Fruit fly (Drosophila melanogaster): ENCODE measurements around the gene btsz.
A peak's percentile ranks its signal among the peaks of the same experiment; 100 is the strongest.

Gene btsz

dm6 chr3R:14754806-14755488, 120.3 kb downstream of the btsz start (continued):
- TF ChIP-seq Eip74EF (GFP tag; optimal IDR thresholded peaks at IDR 0.05) (no peak), CG13287 (GFP tag; IDR thresholded peaks at IDR 0.05; ENCODE audit: partially characterized antibody) (no peak), cas (GFP tag; IDR thresholded peaks at IDR 0.05) (0 out of 2 replicates have a peak, but pooled peaks have one; percentile 33), CG6175 (GFP tag; IDR thresholded peaks at IDR 0.05) (no peak), ems (GFP tag; optimal IDR thresholded peaks at IDR 0.05) (peak; percentile 7), CG2120 (GFP tag; optimal IDR thresholded peaks at IDR 0.05) (peak; percentile 44), fd64A (GFP tag; optimal IDR thresholded peaks at IDR 0.05) (no peak), CG16813 (GFP tag; IDR thresholded peaks at IDR 0.05; ENCODE audit: partially characterized antibody) (no peak), kay (GFP tag; optimal IDR thresholded peaks at IDR 0.05) (no peak), nmo (GFP tag; optimal IDR thresholded peaks at IDR 0.05) (peak; percentile 41), Aef1 (GFP tag; IDR thresholded peaks at IDR 0.05) (peak; percentile 55; the same call in 2 of the 3 replicates), insv (GFP tag; optimal IDR thresholded peaks at IDR 0.05) (no peak), nerfin-2 (GFP tag; IDR thresholded peaks at IDR 0.05; ENCODE audit: partially characterized antibody) (no peak), CG3407 (GFP tag; optimal IDR thresholded peaks at IDR 0.05) (no peak), CG17359 (tag; optimal IDR thresholded peaks at IDR 0.05) (peak; percentile 54), tio (GFP tag; optimal IDR thresholded peaks at IDR 0.05) (peak; percentile 10), CG6791 (GFP tag; IDR thresholded peaks at IDR 0.05; ENCODE audit: partially characterized antibody) (no peak), az2 (GFP tag; optimal IDR thresholded peaks at IDR 0.05) (peak; percentile 34), prd (optimal IDR thresholded peaks at IDR 0.05) (no peak), prd (GFP tag; IDR thresholded peaks at IDR 0.05) (peak; percentile 24; the same call in 1 of the 3 replicates), Drgx (GFP tag; IDR thresholded peaks at IDR 0.05) (peak; percentile 63), CG17328 (GFP tag; IDR thresholded peaks at IDR 0.05) (0 out of 2 replicates have a peak, but pooled peaks have one; percentile 31), CG12219 (GFP tag; optimal IDR thresholded peaks at IDR 0.05) (no peak), luna (GFP tag; optimal IDR thresholded peaks at IDR 0.05) (no peak), CG7786 (GFP tag; optimal IDR thresholded peaks at IDR 0.05) (no peak), pfk (GFP tag; optimal IDR thresholded peaks at IDR 0.05) (no peak), Abd-B (GFP tag; optimal IDR thresholded peaks at IDR 0.05) (no peak), Bgb (GFP tag; IDR thresholded peaks at IDR 0.05; ENCODE audit: partially characterized antibody) (no peak), CG12744 (GFP tag; optimal IDR thresholded peaks at IDR 0.05) (no peak), Meics (GFP tag; optimal IDR thresholded peaks at IDR 0.05) (peak; percentile 50), CG6689 (GFP tag; IDR thresholded peaks at IDR 0.05) (peak; percentile 44), tgo (GFP tag; IDR thresholded peaks at IDR 0.05) (peak; percentile 53; the same call in 1 of the 3 replicates), CG1792 (GFP tag; optimal IDR thresholded peaks at IDR 0.05) (no peak), vvl (GFP tag; IDR thresholded peaks at IDR 0.05) (peak; percentile 61; the same call in 1 of the 2 replicates), CG13624 (GFP tag; optimal IDR thresholded peaks at IDR 0.05) (no peak), CG12104 (GFP tag; optimal IDR thresholded peaks at IDR 0.05) (no peak), Hsf (GFP tag; optimal IDR thresholded peaks at IDR 0.05) (no peak), Med (GFP tag) (peak; percentile 60), zfh1 (GFP tag; IDR thresholded peaks at IDR 0.05) (0 out of 3 replicates have a peak, but pooled peaks have one; percentile 52), E2f1 (GFP tag; IDR thresholded peaks at IDR 0.05) (no peak), esg (GFP tag; conservative IDR thresholded peaks at IDR 0.05) (peak; percentile 47; the same call in 1 of the 2 replicates), ash1 (GFP tag; optimal IDR thresholded peaks at IDR 0.05) (no peak), Doc3 (GFP tag; IDR thresholded peaks at IDR 0.05; ENCODE audit: partially characterized antibody) (no peak), Dip3 (GFP tag; optimal IDR thresholded peaks at IDR 0.05) (no peak), D (optimal IDR thresholded peaks at IDR 0.05) (no peak), D (GFP tag; optimal IDR thresholded peaks at IDR 0.05) (no peak), CG10147 (GFP tag; optimal IDR thresholded peaks at IDR 0.05) (peak; percentile 23), Ssrp (tag; optimal IDR thresholded peaks at IDR 0.05) (peak; percentile 10), Hmr (GFP tag; optimal IDR thresholded peaks at IDR 0.05) (peak; percentile 38)
